Fruit fly (Drosophila melanogaster) whole organism, prepupa: ENCODE data around the gene puc.
A peak's percentile ranks its signal among the peaks of the same experiment; 100 is the strongest.

ENCODE experiments used
- CG31627 ChIP-seq: fragments of 200-800 bp; sonication (Bioruptor generic); optimal IDR thresholded peaks from 3 replicates; lab custom pipeline; 2016; ENCODE audit warnings: missing biosample characterization, missing genetic modification characterization
- CG32006 ChIP-seq: fragments of 200-800 bp; sonication (Bioruptor generic); optimal IDR thresholded peaks from 3 replicates; lab custom pipeline; 2017; ENCODE audit warnings: missing biosample characterization, mild to moderate bottlenecking, missing genetic modification characterization
- CG4318 ChIP-seq: fragments of 200-800 bp; sonication (Bioruptor generic); optimal IDR thresholded peaks from 3 replicates; lab custom pipeline; 2017; ENCODE audit warnings: missing biosample characterization, mild to moderate bottlenecking, missing genetic modification characterization
- CG6808 ChIP-seq: fragments of 200-800 bp; sonication (Bioruptor generic); optimal IDR thresholded peaks from 3 replicates; lab custom pipeline; 2017; ENCODE audit warnings: missing biosample characterization, missing genetic modification characterization, mild to moderate bottlenecking, moderate library complexity, missing genetic modification reagents
- Gug ChIP-seq: fragments of 200-800 bp; sonication (Bioruptor generic); IDR thresholded peaks from 2 replicates; pipeline ENCODE4 v1.3.6; 2022; ENCODE audit warnings: missing biosample characterization, missing genetic modification characterization
- Hr39 ChIP-seq: fragments of 200-800 bp; sonication (Bioruptor generic); optimal IDR thresholded peaks from 2 replicates; lab custom pipeline; 2016; ENCODE audit warnings: missing biosample characterization, missing genetic modification characterization
- dsx ChIP-seq: fragments of 200-800 bp; optimal IDR thresholded peaks from 3 replicates; lab custom pipeline; 2019; ENCODE audit warnings: missing biosample characterization, mild to moderate bottlenecking, missing genetic modification characterization, moderate library complexity; ENCODE audit not compliant: poor library complexity, severe bottlenecking
- eg ChIP-seq: fragments of 200-800 bp; sonication (Bioruptor generic); IDR thresholded peaks from 3 replicates; pipeline ENCODE4 v1.3.6; 2022; ENCODE audit warnings: missing biosample characterization, missing genetic modification characterization
- spab ChIP-seq: fragments of 200-800 bp; sonication (Bioruptor generic); optimal IDR thresholded peaks from 2 replicates; lab custom pipeline; 2017; ENCODE audit warnings: missing biosample characterization, mild to moderate bottlenecking, missing genetic modification characterization, missing genetic modification reagents

DNA sequence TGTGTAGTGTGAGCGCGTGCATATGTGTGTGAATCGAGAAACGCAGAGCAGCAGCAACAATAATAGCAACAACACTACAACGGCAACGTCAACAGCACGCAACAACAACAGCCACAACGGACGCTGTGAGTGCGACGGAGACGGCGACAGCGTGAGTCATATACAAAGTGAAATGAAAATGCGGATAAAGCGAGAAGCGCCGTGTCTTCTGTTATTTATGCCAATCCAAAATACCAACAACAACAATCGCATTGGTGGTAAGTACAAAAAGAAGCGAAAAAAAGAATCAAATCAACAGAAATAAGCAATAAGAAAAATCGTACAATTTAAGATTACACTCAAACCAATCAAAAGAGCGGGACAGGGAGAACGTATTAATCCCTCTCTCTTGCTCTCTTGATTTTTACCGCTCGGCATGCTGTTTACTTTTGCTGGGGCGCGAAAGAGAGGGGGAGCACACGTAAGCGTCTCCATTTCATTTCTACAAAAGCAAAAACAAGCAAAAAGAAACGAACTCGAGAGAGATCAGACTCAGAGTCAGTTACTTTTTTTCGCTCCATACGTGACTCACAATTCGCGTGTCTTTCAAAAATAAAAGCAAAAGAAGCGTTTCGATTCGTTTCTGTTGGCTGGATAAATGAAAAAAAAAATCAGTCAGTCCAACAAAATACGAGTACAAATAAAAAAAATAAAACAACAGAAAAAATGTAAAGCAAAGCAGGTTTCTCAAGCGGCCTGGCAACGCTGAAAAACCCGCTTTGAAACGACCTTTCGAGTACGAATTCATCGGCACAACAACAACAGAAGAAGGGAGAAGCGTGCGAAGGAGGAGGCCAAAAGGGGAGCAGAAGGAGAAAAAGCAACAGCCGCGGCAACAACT is 947 bp downstream of the puc start:
- TF ChIP-seq CG6808 (GFP tag; lab: Kevin White, UChicago) (peak; percentile 99), CG32006 (peak; percentile 51), dsx (GFP tag; lab: Kevin White, UChicago) (peak; percentile 98), CG31627 (peak; percentile 52), Hr39 (GFP tag; lab: Kevin White, UChicago) (peak; percentile 85), CG4318 (GFP tag; lab: Kevin White, UChicago) (no peak), spab (GFP tag; lab: Kevin White, UChicago) (peak; percentile 99), eg (GFP tag; lab: Robert Waterston, UW) (no peak), Gug (GFP tag; lab: Robert Waterston, UW) (no peak)
